Worm (Caenorhabditis elegans): ENCODE measurements around the gene elli-1.

DNA sequence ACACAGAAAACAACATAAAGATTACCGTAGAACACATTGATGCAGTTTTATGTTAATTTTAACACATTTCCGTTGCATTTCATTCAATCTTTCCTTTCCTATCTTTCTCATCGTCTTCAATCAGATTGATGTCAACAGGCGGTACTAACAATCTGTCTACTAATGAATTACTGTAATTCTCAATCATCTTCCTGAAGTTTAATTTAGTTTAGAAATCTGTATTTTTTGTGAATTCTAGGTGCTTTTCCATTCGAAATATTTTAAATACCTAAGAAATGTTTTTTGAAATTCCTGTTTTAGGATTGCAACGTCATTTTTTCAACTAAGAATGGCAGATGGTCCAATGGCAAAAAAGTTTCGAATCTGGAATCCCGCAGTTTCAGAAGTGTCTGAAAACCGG is 30.9 kb downstream of the elli-1 start, which contains the start of gene F21D5.9:
- TF ChIP-seq tlf-1 (GFP tag; optimal IDR thresholded peaks at IDR 0.05) (no peak), lsl-1 (GFP tag; optimal IDR thresholded peaks at IDR 0.05) (no peak), rpc-1 (optimal IDR thresholded peaks at IDR 0.05) (no peak), rpc-1 (tag; optimal IDR thresholded peaks at IDR 0.05) (no peak)

All from whole organism, young adult.